Fruit fly (Drosophila melanogaster): ENCODE data around the gene Sk2.

The Sk2 gene

DNA sequence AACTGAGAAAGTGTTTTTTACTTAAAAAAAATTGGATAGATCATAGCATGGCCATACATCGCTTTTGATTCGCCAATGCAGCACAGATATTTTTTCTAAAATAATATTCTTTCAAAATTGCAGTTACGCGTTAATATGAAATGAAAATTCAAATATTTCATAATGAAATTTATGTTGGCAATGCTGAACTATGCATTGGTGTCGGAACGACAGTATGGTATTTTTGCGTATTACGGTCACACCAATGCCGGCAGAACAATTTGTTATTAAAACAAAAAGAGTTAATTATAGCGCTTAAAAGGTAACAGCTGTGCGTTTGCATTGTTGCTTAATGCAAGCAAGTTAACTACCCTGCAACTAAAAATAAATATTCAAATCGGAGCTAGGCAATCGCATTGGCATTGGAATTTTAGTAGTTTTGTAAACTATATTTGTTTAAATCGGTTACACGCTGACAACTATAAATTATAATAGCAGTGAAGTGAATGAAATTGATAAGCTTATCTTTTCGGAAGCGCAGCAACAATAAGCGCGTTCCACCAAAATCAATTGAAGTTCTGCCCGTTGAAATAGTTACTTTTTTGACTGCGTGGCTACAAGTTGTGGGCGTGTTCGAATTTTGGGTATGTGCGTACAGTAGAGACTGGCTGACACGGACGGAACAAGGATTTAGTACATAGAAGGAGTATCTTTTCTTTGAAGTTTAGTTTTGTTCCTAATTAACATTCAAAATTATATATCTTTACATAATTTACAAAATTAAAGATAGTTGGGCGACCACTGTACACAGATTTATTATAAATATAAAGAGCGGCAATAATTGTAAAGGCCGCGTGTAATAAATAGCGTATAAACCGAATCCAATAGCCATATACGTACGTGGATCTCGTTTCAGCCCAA, 4.5 kb upstream of the Sk2 start, which contains the start of gene Prx4:
Prx4 (plus strand) TSS at position 210 of the 900 bp plus-strand sequence.
- no peak for TF ChIP-seq usp (GFP tag; optimal IDR thresholded peaks at IDR 0.05)
- TF ChIP-seq pan (optimal IDR thresholded peaks at IDR 0.05), result no peak
- no peak for TF ChIP-seq Dll (optimal IDR thresholded peaks at IDR 0.05)
- TF ChIP-seq CG8478 (optimal IDR thresholded peaks at IDR 0.05), result no peak
- no peak for TF ChIP-seq EcR (GFP tag; optimal IDR thresholded peaks at IDR 0.05)
- no peak for TF ChIP-seq psq (optimal IDR thresholded peaks at IDR 0.05)

DNA sequence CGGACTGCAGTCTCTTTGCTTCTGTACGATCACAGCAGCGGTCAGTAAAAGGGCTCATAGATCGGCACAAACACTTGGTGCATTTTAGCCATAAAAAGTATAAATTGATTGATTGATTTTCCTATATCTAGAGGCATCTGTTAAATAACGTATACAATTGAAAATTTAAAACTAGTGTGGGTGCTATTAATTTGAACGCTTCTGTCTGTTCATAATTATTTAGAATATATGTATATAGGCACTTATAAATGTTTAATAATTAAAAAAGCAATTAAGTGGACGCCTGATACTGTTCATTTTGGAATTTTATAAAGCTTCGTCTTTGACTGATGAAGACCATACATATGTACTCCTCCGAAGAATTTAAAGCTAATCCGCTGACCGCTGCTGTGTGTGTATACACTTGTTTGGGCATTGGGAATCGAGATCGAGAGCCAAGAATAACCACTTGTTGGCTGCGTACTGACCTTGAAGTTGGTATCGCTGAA, 1.6 kb upstream of the Sk2 start:
- TF ChIP-seq Dll (optimal IDR thresholded peaks at IDR 0.05) (no peak), CG8478 (optimal IDR thresholded peaks at IDR 0.05) (no peak), psq (optimal IDR thresholded peaks at IDR 0.05) (no peak), usp (GFP tag; optimal IDR thresholded peaks at IDR 0.05) (no peak), EcR (GFP tag; optimal IDR thresholded peaks at IDR 0.05) (no peak), pan (optimal IDR thresholded peaks at IDR 0.05) (no peak)

DNA sequence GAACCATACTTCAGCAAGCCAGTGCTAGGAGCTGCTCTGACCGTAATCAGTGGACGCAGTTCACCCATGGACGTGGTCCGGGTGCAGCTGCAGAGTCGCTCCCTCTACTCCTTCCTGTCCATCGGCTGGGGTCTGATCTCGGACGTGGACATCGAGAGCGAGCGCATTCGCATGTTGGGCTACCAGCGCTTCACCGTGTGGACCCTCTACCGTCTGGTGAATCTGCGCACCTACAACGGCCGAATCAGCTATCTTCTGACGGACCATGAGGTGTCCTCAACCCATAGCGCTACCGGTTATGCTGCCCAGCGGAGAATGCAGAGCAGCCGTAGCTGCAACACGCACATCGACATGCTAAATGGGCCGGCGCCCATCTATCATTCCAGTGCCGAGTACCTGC, 1.8 kb downstream of the Sk2 start:
- TF ChIP-seq Dll (optimal IDR thresholded peaks at IDR 0.05), result no peak

DNA sequence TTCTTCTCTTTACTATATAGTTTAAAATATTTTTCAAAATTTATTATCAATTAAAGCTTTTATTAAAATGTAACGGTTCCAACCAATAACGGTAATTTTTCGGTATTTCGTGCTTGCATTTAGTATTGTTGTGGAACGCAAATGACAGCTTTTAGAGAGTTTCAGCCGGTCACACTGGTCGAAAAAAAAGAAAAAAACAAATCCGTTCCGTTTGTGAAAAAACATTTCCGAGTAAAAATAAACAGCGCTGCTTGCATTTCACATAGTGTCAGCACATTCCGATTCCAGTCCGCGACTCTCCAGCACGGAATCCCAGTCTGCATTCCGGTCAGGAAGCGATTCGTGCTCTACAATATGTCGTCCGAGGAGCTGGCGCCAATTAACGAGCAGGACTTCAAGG, 3.3 kb downstream of the Sk2 start, which contains the start of gene CG32485:
CG32485 (plus strand) TSS at position 139 of the 400 bp plus-strand sequence.
- TF ChIP-seq Dll (optimal IDR thresholded peaks at IDR 0.05) (no peak), usp (GFP tag; optimal IDR thresholded peaks at IDR 0.05) (no peak)

DNA sequence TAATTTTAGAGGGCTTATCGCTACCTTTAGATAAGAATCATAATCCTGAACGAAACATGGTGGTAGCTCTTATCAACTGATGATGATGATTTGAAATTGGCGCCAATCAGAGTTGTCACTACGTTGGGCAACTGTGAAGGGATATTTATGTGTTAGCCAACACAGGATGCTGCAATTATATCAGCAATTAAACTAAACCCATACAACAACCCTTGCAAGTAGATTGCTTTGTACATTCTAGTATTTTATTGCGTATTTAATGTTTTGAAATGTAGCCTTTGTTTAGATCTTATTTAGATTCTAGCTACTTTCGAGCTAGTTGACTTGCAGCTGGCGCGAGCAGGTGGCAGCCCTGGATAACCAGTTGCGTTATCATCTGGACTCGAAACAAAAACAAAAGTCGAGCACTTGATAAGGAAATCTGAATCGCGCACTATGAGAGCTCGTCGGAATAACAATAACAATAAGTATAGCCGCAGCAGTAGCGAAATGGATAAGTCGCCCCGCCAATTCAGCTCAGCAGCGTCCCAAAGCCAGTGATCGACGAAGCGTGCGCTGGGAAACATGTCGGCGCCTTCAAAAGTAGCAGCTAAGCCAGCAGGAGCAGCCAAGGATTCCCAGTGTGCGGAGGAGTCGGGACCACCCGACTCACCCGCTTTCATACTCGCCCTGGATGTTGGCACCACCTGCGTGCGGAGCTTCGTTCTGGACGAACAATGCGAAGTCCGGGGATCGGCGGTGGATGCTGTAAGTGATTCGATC, 5.4 kb downstream of the Sk2 start, which contains the start of gene CG1271:
CG1271 (plus strand) TSS at position 405 of the 762 bp plus-strand sequence.
- TF ChIP-seq Dll (optimal IDR thresholded peaks at IDR 0.05) (no peak), EcR (GFP tag; optimal IDR thresholded peaks at IDR 0.05) (no peak), usp (GFP tag; optimal IDR thresholded peaks at IDR 0.05) (no peak)

dm6 chr3L:3054099-3054498, 7.2 kb downstream of the Sk2 start:
- TF ChIP-seq usp (GFP tag; optimal IDR thresholded peaks at IDR 0.05) (no peak), pan (optimal IDR thresholded peaks at IDR 0.05) (no peak)

- TF ChIP-seq pan (optimal IDR thresholded peaks at IDR 0.05), result no peak
- no peak for TF ChIP-seq usp (GFP tag; optimal IDR thresholded peaks at IDR 0.05)
- TF ChIP-seq Dll (optimal IDR thresholded peaks at IDR 0.05), result no peak
- no peak for TF ChIP-seq EcR (GFP tag; optimal IDR thresholded peaks at IDR 0.05)
- TF ChIP-seq psq (optimal IDR thresholded peaks at IDR 0.05), result no peak
- no peak for TF ChIP-seq CG8478 (optimal IDR thresholded peaks at IDR 0.05)
Measured at dm6 chr3L:3054851-3055250, 8.0 kb downstream of the Sk2 start, which contains the start of gene CG16753. Gene CG16753 (plus strand): TSS chr3L:3055079.

DNA sequence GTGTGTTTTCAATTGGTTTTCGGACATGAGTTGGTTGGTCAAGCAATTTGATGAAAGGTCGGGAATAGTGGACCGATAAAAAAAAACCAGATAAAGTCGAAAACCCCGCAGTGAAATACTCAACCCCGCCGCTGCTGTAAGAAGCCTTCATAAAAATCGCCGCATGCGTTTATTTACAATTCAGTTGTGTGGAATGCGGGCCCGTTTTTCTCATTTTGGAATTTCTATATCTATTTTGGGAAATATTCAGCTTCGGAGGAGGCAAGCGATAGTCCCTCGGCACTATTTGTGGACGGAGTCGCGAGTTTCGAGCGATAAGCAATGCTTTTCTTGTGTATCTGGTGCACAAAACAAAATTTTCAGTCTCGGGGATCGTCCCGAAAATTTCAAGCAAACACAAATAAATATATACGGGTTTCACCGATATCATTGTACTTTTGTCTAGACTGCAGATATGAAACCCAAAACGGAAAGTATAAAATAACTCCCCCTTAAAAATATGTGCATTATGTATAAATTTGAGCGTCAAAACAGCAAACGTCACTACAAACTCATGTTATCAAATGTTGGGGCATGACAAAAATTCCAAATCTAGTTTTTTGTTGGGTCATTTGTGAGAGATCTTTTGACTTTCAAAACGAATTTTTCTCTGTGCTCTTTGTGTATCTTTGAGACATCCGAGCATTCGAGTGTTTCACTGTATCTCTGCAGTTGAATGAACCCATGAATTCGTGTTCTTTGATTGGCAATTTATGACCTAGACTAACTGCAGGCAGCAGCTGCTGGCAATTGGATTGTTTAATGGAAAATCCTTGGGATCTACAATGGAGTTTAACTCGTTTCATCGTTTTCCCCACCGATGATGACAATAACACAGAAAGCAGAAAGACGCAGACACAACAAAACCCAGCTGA, 12.3 kb downstream of the Sk2 start:
- peak in 1 of 2 experiments; percentile 57 for TF ChIP-seq EcR (GFP tag; optimal IDR thresholded peaks at IDR 0.05)
- TF ChIP-seq Dll (optimal IDR thresholded peaks at IDR 0.05), result no peak

DNA sequence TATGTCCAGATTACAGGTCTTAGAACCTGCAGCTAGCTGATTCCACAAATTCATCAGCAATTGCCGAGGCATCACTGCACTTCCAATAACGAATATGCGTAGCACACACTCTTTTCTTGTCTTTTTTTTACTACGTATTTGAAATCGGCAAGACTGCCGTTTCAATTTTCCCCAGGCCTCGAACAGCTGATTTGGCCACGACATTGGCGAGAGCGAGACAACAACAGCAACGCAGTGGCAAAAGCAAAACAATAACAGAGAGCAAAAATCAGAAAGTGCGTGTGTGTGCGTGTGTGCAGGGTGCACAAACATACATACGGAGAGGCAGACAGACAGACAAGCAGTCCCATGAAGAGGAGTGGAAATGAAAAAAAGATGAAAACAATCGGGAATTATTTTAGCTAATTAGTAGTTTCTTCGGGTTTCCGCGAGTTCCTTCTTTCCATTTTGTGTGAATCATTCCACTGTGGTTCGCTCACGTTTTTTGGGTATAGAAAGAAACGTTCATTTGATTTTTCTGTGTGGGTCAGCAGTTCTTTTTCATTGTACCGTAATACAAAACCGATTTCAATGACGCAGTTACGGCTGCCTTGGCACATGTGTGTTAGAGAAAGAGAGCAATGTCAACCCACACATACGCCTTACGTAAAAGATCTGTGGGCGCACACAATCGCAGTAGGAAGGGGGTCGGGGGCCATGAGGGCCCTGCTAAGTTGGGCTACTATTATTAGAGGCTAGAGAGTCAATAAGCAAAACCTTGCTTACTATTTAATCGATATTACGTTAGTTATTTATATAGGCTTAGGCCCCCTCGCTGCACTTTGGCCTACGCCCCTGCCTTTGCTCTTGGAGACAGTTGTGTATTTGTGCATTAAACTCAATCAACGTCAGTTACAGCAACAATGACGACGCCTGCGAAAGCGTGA, 13.4 kb downstream of the Sk2 start:
- peak; percentile 7 for TF ChIP-seq CG8478 (optimal IDR thresholded peaks at IDR 0.05)
- TF ChIP-seq usp (GFP tag; optimal IDR thresholded peaks at IDR 0.05), result no peak
- no peak for TF ChIP-seq psq (optimal IDR thresholded peaks at IDR 0.05)

- TF ChIP-seq EcR (GFP tag; optimal IDR thresholded peaks at IDR 0.05) (no peak), CG8478 (optimal IDR thresholded peaks at IDR 0.05) (peak; percentile 36), usp (GFP tag; optimal IDR thresholded peaks at IDR 0.05) (no peak), psq (optimal IDR thresholded peaks at IDR 0.05) (no peak)
Measured at dm6 chr3L:3069774-3070173, 22.9 kb downstream of the Sk2 start.
